Fruit fly (Drosophila melanogaster) whole organism, embryonic: ENCODE results near the gene CG15514.

Experiments used
- B-H2 ChIP-seq: fragments of 200-800 bp; sonication (Bioruptor generic); optimal IDR thresholded peaks from 2 replicates; lab custom pipeline; 2018; ENCODE audit warnings: missing biosample characterization, mild to moderate bottlenecking, missing genetic modification characterization
- Blimp-1 ChIP-seq: fragments of 200-800 bp; sonication (Bioruptor generic); optimal IDR thresholded peaks from 3 replicates; lab custom pipeline; 2018; ENCODE audit warnings: missing biosample characterization, missing genetic modification characterization, mild to moderate bottlenecking, moderate library complexity, missing genetic modification reagents
- CG11696 ChIP-seq: fragments of 200-800 bp; sonication (Bioruptor generic); IDR thresholded peaks from 2 replicates; pipeline ENCODE4 v1.3.6; 2022; ENCODE audit warnings: missing biosample characterization, missing genetic modification characterization
- CG12769 ChIP-seq: fragments of 200-800 bp; sonication (Bioruptor generic); optimal IDR thresholded peaks from 2 replicates; lab custom pipeline; 2019; ENCODE audit warnings: missing biosample characterization, mild to moderate bottlenecking, missing genetic modification characterization, moderate library complexity
- CG13894 ChIP-seq: fragments of 200-800 bp; sonication (Bioruptor generic); optimal IDR thresholded peaks from 3 replicates; lab custom pipeline; 2018; ENCODE audit warnings: missing biosample characterization, mild to moderate bottlenecking, missing genetic modification characterization, moderate library complexity
- CG14860 ChIP-seq: fragments of 200-800 bp; sonication (Bioruptor generic); IDR thresholded peaks from 3 replicates; pipeline ENCODE4 v1.3.6; 2022; ENCODE audit warnings: missing biosample characterization, missing genetic modification characterization; ENCODE audit not compliant: partially characterized antibody
- CG1603 ChIP-seq: fragments of 200-800 bp; sonication (Bioruptor generic); optimal IDR thresholded peaks from 2 replicates; lab custom pipeline; 2019; ENCODE audit warnings: missing biosample characterization, mild to moderate bottlenecking, missing genetic modification characterization, moderate library complexity
- CG17361 ChIP-seq: fragments of 200-800 bp; sonication (Bioruptor generic); IDR thresholded peaks from 3 replicates; pipeline ENCODE4 v1.3.6; 2022; ENCODE audit warnings: missing biosample characterization, missing genetic modification characterization
- CG18764 ChIP-seq: fragments of 200-800 bp; sonication (Bioruptor generic); optimal IDR thresholded peaks from 3 replicates; lab custom pipeline; 2016; ENCODE audit warnings: missing biosample characterization, missing genetic modification characterization
- CG30431 ChIP-seq: fragments of 200-800 bp; sonication (Bioruptor generic); optimal IDR thresholded peaks from 2 replicates; lab custom pipeline; 2017; ENCODE audit warnings: missing biosample characterization, missing genetic modification characterization
- CG31365 ChIP-seq: fragments of 200-800 bp; sonication (Bioruptor generic); optimal IDR thresholded peaks from 2 replicates; lab custom pipeline; 2018; ENCODE audit warnings: missing biosample characterization, mild to moderate bottlenecking, missing genetic modification characterization
- CG4282 ChIP-seq: fragments of 200-800 bp; sonication (Bioruptor generic); optimal IDR thresholded peaks from 2 replicates; lab custom pipeline; 2016; ENCODE audit warnings: missing biosample characterization, missing genetic modification characterization
- CG4707 ChIP-seq: fragments of 200-800 bp; sonication (Bioruptor generic); optimal IDR thresholded peaks from 2 replicates; lab custom pipeline; 2018; ENCODE audit warnings: missing biosample characterization, mild to moderate bottlenecking, missing genetic modification characterization, moderate library complexity
- CG5180 ChIP-seq: fragments of 200-800 bp; sonication (Bioruptor generic); optimal IDR thresholded peaks from 3 replicates; lab custom pipeline; 2017; ENCODE audit warnings: missing biosample characterization, missing genetic modification characterization, mild to moderate bottlenecking, moderate library complexity, missing genetic modification reagents
- CG6689 ChIP-seq: fragments of 200-800 bp; sonication (Bioruptor generic); IDR thresholded peaks from 2 replicates; pipeline ENCODE4 v1.3.6; 2022; ENCODE audit warnings: missing biosample characterization, missing genetic modification characterization
- CG7963 ChIP-seq: fragments of 200-800 bp; sonication (Bioruptor generic); IDR thresholded peaks from 3 replicates; pipeline ENCODE4 v1.3.6; 2022; ENCODE audit warnings: missing biosample characterization, missing genetic modification characterization; ENCODE audit not compliant: partially characterized antibody
- CG9609 ChIP-seq: fragments of 200-800 bp; sonication (Bioruptor generic); optimal IDR thresholded peaks from 3 replicates; lab custom pipeline; 2016; ENCODE audit warnings: missing biosample characterization, missing genetic modification characterization
- CG9817 ChIP-seq: fragments of 200-800 bp; sonication (Bioruptor generic); optimal IDR thresholded peaks from 2 replicates; lab custom pipeline; 2018; ENCODE audit warnings: missing biosample characterization, mild to moderate bottlenecking, missing genetic modification characterization, moderate library complexity
- CHES-1-like ChIP-seq: fragments of 200-800 bp; sonication (Bioruptor generic); optimal IDR thresholded peaks from 2 replicates; lab custom pipeline; 2016; ENCODE audit warnings: missing biosample characterization, missing genetic modification characterization
- Camta ChIP-seq: fragments of 200-800 bp; sonication (Bioruptor generic); optimal IDR thresholded peaks from 2 replicates; lab custom pipeline; 2016; ENCODE audit warnings: missing biosample characterization, missing genetic modification characterization
- Dfd ChIP-seq, 2 experiments: fragments of >200 bp; optimal IDR thresholded peaks; 2 replicates each; lab custom pipeline; 2017; ENCODE audit warnings: missing biosample characterization in 2 of 2, missing genetic modification characterization in 2 of 2
- Dip2 ChIP-seq: fragments of 200-800 bp; sonication (Bioruptor generic); IDR thresholded peaks from 2 replicates; pipeline ENCODE4 v1.3.6; 2022; ENCODE audit warnings: missing biosample characterization, missing genetic modification characterization
- Doc2 ChIP-seq: fragments of 200-800 bp; sonication (Bioruptor generic); IDR thresholded peaks from 2 replicates; pipeline ENCODE4 v1.3.6; 2022; ENCODE audit warnings: missing biosample characterization, missing genetic modification characterization
- Ets65A ChIP-seq: fragments of 200-800 bp; sonication (Bioruptor generic); peaks from one replicate; lab custom pipeline; 2016; ENCODE audit warnings: missing biosample characterization, missing genetic modification characterization
- Fer1 ChIP-seq: fragments of 200-800 bp; sonication (Bioruptor generic); optimal IDR thresholded peaks from 2 replicates; lab custom pipeline; 2017; ENCODE audit warnings: missing biosample characterization, mild to moderate bottlenecking, missing genetic modification characterization
- HmgZ ChIP-seq: fragments of 200-800 bp; sonication (Bioruptor generic); optimal IDR thresholded peaks from 2 replicates; lab custom pipeline; 2018; ENCODE audit warnings: missing biosample characterization, mild to moderate bottlenecking, missing genetic modification characterization
- Hr78 ChIP-seq, 2 experiments: fragments of 200-800 bp in 1 of 2; fragments of >200 bp in 1 of 2; sonication (Bioruptor generic) in 1 of 2; optimal IDR thresholded peaks; 2 replicates each; lab custom pipeline; 2017 to 2019; ENCODE audit warnings: missing biosample characterization in 2 of 2, missing genetic modification characterization in 2 of 2, mild to moderate bottlenecking in 1 of 2, moderate library complexity in 1 of 2
- Jarid2 ChIP-seq: fragments of 200-800 bp; sonication (Bioruptor generic); optimal IDR thresholded peaks from 3 replicates; lab custom pipeline; 2017; ENCODE audit warnings: mild to moderate bottlenecking, missing biosample characterization, missing genetic modification reagents, missing genetic modification characterization
- Lpt ChIP-seq: fragments of >200 bp; optimal IDR thresholded peaks from 2 replicates; lab custom pipeline; 2018; ENCODE audit warnings: missing biosample characterization, missing genetic modification characterization
- MESR4 ChIP-seq: fragments of 200-800 bp; sonication (Bioruptor generic); optimal IDR thresholded peaks from 2 replicates; lab custom pipeline; 2018; ENCODE audit warnings: missing biosample characterization, mild to moderate bottlenecking, missing genetic modification characterization, moderate library complexity
- NFAT ChIP-seq: fragments of 200-800 bp; sonication (Bioruptor generic); IDR thresholded peaks from 2 replicates; pipeline ENCODE4 v1.3.6; 2022; ENCODE audit warnings: missing biosample characterization, missing genetic modification characterization
- Sry-δ ChIP-seq: fragments of 200-800 bp; sonication (Bioruptor generic); optimal IDR thresholded peaks from 2 replicates; lab custom pipeline; 2016; ENCODE audit warnings: missing biosample characterization, missing genetic modification characterization
- abd-A ChIP-seq: fragments of 200-800 bp; sonication (Bioruptor generic); optimal IDR thresholded peaks from 3 replicates; lab custom pipeline; 2019; ENCODE audit warnings: missing biosample characterization, mild to moderate bottlenecking, missing genetic modification characterization, moderate library complexity
- ac ChIP-seq: fragments of 200-800 bp; sonication (Bioruptor generic); optimal IDR thresholded peaks from 3 replicates; lab custom pipeline; 2017; ENCODE audit warnings: missing biosample characterization, mild to moderate bottlenecking, missing genetic modification characterization
- ato ChIP-seq: fragments of 200-800 bp; sonication (Bioruptor generic); IDR thresholded peaks from 2 replicates; pipeline ENCODE4 v1.3.6; 2022; ENCODE audit warnings: missing biosample characterization, missing genetic modification characterization; ENCODE audit not compliant: partially characterized antibody
- bab2 ChIP-seq: fragments of 200-800 bp; sonication (Bioruptor generic); optimal IDR thresholded peaks from 2 replicates; lab custom pipeline; 2016; ENCODE audit warnings: missing biosample characterization, missing genetic modification characterization
- bowl ChIP-seq: fragments of 200-800 bp; sonication (Bioruptor generic); IDR thresholded peaks from 2 replicates; pipeline ENCODE4 v1.3.6; 2022; ENCODE audit warnings: missing biosample characterization, missing genetic modification characterization
- caup ChIP-seq: fragments of 200-800 bp; sonication (Bioruptor generic); optimal IDR thresholded peaks from 3 replicates; lab custom pipeline; 2017; ENCODE audit warnings: missing biosample characterization, mild to moderate bottlenecking, missing genetic modification characterization, moderate library complexity; ENCODE audit not compliant: severe bottlenecking
- dan ChIP-seq: fragments of 200-800 bp; sonication (Bioruptor generic); IDR thresholded peaks from 2 replicates; pipeline ENCODE4 v1.3.6; 2022; ENCODE audit warnings: missing biosample characterization, missing genetic modification characterization
- ems ChIP-seq: fragments of 200-800 bp; sonication (Bioruptor generic); optimal IDR thresholded peaks from 3 replicates; lab custom pipeline; 2016; ENCODE audit warnings: missing biosample characterization, missing genetic modification characterization
- hkb ChIP-seq, 2 experiments: fragments of 200-800 bp in 1 of 2; fragments of >200 bp in 1 of 2; sonication (Bioruptor generic) in 1 of 2; IDR thresholded peaks in 1 of 2; optimal IDR thresholded peaks in 1 of 2; 2 replicates each; pipeline versions ENCODE4 v1.3.6 to Lab custom; 2017 to 2022; ENCODE audit warnings: missing biosample characterization in 1 of 2, missing genetic modification characterization in 1 of 2
- pfk ChIP-seq: fragments of 200-800 bp; sonication (Bioruptor generic); optimal IDR thresholded peaks from 2 replicates; lab custom pipeline; 2018; ENCODE audit warnings: missing biosample characterization, mild to moderate bottlenecking, missing genetic modification characterization, moderate library complexity
- pnt ChIP-seq: fragments of 200-800 bp; sonication (Bioruptor generic); optimal IDR thresholded peaks from 3 replicates; lab custom pipeline; 2016; ENCODE audit warnings: missing biosample characterization, missing genetic modification characterization
- pzg ChIP-seq: fragments of 200-800 bp; sonication (Bioruptor generic); optimal IDR thresholded peaks from 3 replicates; lab custom pipeline; 2018; ENCODE audit warnings: missing biosample characterization, mild to moderate bottlenecking, missing genetic modification characterization, moderate library complexity
- sc ChIP-seq, 3 experiments: fragments of >200 bp in 2 of 3; fragments of 200-800 bp in 1 of 3; sonication (Bioruptor generic) in 1 of 3; optimal IDR thresholded peaks; 2 replicates in 2 of 3; 3 replicates in 1 of 3; lab custom pipeline; 2017; ENCODE audit warnings: mild to moderate bottlenecking in 1 of 3, missing biosample characterization in 1 of 3, missing genetic modification characterization in 1 of 3, missing genetic modification reagents in 1 of 3
- sens ChIP-seq: fragments of 200-800 bp; sonication (Bioruptor generic); peaks from one replicate; lab custom pipeline; 2016; ENCODE audit warnings: missing biosample characterization, missing genetic modification characterization
- slp2 ChIP-seq: fragments of 200-800 bp; sonication (Bioruptor generic); optimal IDR thresholded peaks from 2 replicates; lab custom pipeline; 2016; ENCODE audit warnings: missing biosample characterization, missing genetic modification characterization
- sug ChIP-seq: fragments of 200-800 bp; optimal IDR thresholded peaks from 2 replicates; lab custom pipeline; 2019; ENCODE audit warnings: missing biosample characterization, mild to moderate bottlenecking, missing genetic modification characterization, moderate library complexity
- vfl ChIP-seq: fragments of 200-800 bp; sonication (Bioruptor generic); optimal IDR thresholded peaks from 2 replicates; lab custom pipeline; 2016; ENCODE audit warnings: missing biosample characterization, missing genetic modification characterization

CG15514 gene

dm6 chr3R:29841293-29841791 is 20.0 kb downstream of the CG15514 start, which contains the start of gene Cad99C (continued):
- TF ChIP-seq CG6689 (no peak), CG30431 (GFP tag; lab: Kevin White, UChicago) (no peak), sug (no peak), pzg (no peak), Dip2 (GFP tag; lab: Robert Waterston, UW) (no peak), slp2 (GFP tag; lab: Kevin White, UChicago) (no peak), bab2 (GFP tag; lab: Kevin White, UChicago) (no peak), CG12769 (tag; lab: Kevin White, UChicago) (peak; percentile 50), ac (GFP tag; lab: Kevin White, UChicago) (no peak), Fer1 (GFP tag; lab: Kevin White, UChicago) (no peak), CG18764 (GFP tag; lab: Kevin White, UChicago) (no peak), CG17361 (GFP tag; lab: Robert Waterston, UW) (no peak), Camta (no peak), caup (GFP tag; lab: Kevin White, UChicago) (peak; percentile 27), CG14860 (no peak), sens (peak; percentile 72), sc (optimal IDR thresholded peaks at IDR 0.05; lab: Kevin White, UChicago) (no peak), sc (GFP tag; optimal IDR thresholded peaks at IDR 0.05; lab: Kevin White, UChicago) (no peak), Doc2 (GFP tag; lab: Robert Waterston, UW) (no peak), Blimp-1 (no peak), ems (no peak), hkb (optimal IDR thresholded peaks at IDR 0.05; lab: Kevin White, UChicago) (no peak), hkb (GFP tag; IDR thresholded peaks at IDR 0.05; lab: Robert Waterston, UW) (no peak), CG9609 (GFP tag; lab: Kevin White, UChicago) (no peak), CG1603 (no peak), Jarid2 (GFP tag; lab: Kevin White, UChicago) (peak; percentile 90), MESR4 (GFP tag; lab: Kevin White, UChicago) (no peak), CG31365 (tag; lab: Kevin White, UChicago) (no peak), CG4282 (GFP tag; lab: Kevin White, UChicago) (no peak), pfk (GFP tag; lab: Kevin White, UChicago) (peak; percentile 92), B-H2 (GFP tag; lab: Kevin White, UChicago) (no peak), CHES-1-like (GFP tag; lab: Kevin White, UChicago) (no peak), vfl (GFP tag; lab: Kevin White, UChicago) (no peak), NFAT (GFP tag; lab: Robert Waterston, UW) (no peak), Sry-δ (no peak), bowl (GFP tag; lab: Robert Waterston, UW) (0 out of 2 replicates have a peak, but pooled peaks have one; percentile 8), CG13894 (tag; lab: Kevin White, UChicago) (peak; percentile 69), CG11696 (GFP tag; lab: Robert Waterston, UW) (no peak), dan (GFP tag; lab: Robert Waterston, UW) (no peak), Lpt (GFP tag; lab: Kevin White, UChicago) (no peak), CG7963 (0 out of 3 replicates have a peak, but pooled peaks have one; percentile 17), CG9817 (tag; lab: Kevin White, UChicago) (no peak), HmgZ (no peak), CG5180 (GFP tag; lab: Kevin White, UChicago) (peak; percentile 66), pnt (peak; percentile 1), abd-A (tag; lab: Kevin White, UChicago) (no peak), Ets65A (GFP tag; lab: Kevin White, UChicago) (no peak), CG4707 (GFP tag; lab: Kevin White, UChicago) (no peak), Hr78 (GFP tag; optimal IDR thresholded peaks at IDR 0.05; lab: Kevin White, UChicago) (peak in 1 of 2 experiments; percentile 27), Dfd (GFP tag; optimal IDR thresholded peaks at IDR 0.05; lab: Kevin White, UChicago) (no peak), ato (GFP tag; lab: Robert Waterston, UW) (no peak)
